Worm (Caenorhabditis elegans) whole organism, L4 larva: ENCODE results near the gene sul-1.
A peak's percentile ranks its signal among the peaks of the same experiment; 100 is the strongest.

Source experiments
- F26F4.8 ChIP-seq: fragments of 200-800 bp; sonication (Bioruptor generic); conservative IDR thresholded peaks from 2 replicates; pipeline ENCODE4 v1.3.6; 2022; ENCODE audit warnings: missing genetic modification characterization, missing compliant biosample characterization
- F37D6.2 ChIP-seq: sonication (generic microtip); optimal IDR thresholded peaks from 2 replicates; lab custom pipeline; 2016; ENCODE audit warnings: mild to moderate bottlenecking, missing genetic modification characterization, missing compliant biosample characterization
- R02D3.7 ChIP-seq: fragments of 150-350 bp; sonication (generic microtip); optimal IDR thresholded peaks from 3 replicates; lab custom pipeline; 2014; ENCODE audit warnings: missing biosample characterization, missing genetic modification characterization
- Y48G9A.11 ChIP-seq: fragments of 200-800 bp; sonication (Bioruptor generic); IDR thresholded peaks from 2 replicates; pipeline ENCODE4 v1.3.6; 2022; ENCODE audit warnings: missing genetic modification reagents, missing genetic modification characterization, missing compliant biosample characterization
- ZK337.2 ChIP-seq: fragments of 200-800 bp; sonication (Bioruptor generic); IDR thresholded peaks from 2 replicates; pipeline ENCODE4 v1.3.6; 2022; ENCODE audit warnings: missing genetic modification reagents, missing genetic modification characterization, missing compliant biosample characterization
- aha-1 ChIP-seq: fragments of 150-350 bp; peaks from one replicate; lab custom pipeline; 2014; ENCODE audit warnings: missing biosample characterization, missing genetic modification characterization
- arid-1 ChIP-seq: fragments of 200-800 bp; sonication (Bioruptor generic); conservative IDR thresholded peaks from 2 replicates; pipeline ENCODE4 v1.3.6; 2022; ENCODE audit warnings: missing genetic modification reagents, missing genetic modification characterization, missing compliant biosample characterization
- ceh-28 ChIP-seq: fragments of 150-350 bp; optimal IDR thresholded peaks from 2 replicates; lab custom pipeline; 2014; ENCODE audit warnings: missing biosample characterization, missing genetic modification reagents, missing genetic modification characterization
- ceh-82 ChIP-seq: sonication (generic microtip); optimal IDR thresholded peaks from 2 replicates; lab custom pipeline; 2017; ENCODE audit warnings: missing biosample characterization, missing genetic modification characterization
- ctbp-1 ChIP-seq: fragments of 200-800 bp; sonication (Bioruptor generic); IDR thresholded peaks from 2 replicates; pipeline ENCODE4 v1.3.6; 2022; ENCODE audit warnings: missing genetic modification reagents, missing genetic modification characterization, missing compliant biosample characterization
- daf-12 ChIP-seq: fragments of 150-350 bp; optimal IDR thresholded peaks from 2 replicates; lab custom pipeline; 2014; ENCODE audit warnings: missing biosample characterization, missing genetic modification reagents, missing genetic modification characterization
- daf-16 ChIP-seq, 3 experiments: sonication (generic microtip); optimal IDR thresholded peaks; 2 replicates each; lab custom pipeline; 2016 to 2017; ENCODE audit warnings: missing genetic modification characterization in 3 of 3, missing genetic modification reagents in 3 of 3, mild to moderate bottlenecking in 2 of 3, missing compliant biosample characterization in 2 of 3, missing biosample characterization in 1 of 3, moderate library complexity in 1 of 3
- dmd-8 ChIP-seq: fragments of 200-800 bp; sonication (Bioruptor generic); IDR thresholded peaks from 2 replicates; pipeline ENCODE4 v1.3.6; 2022; ENCODE audit warnings: missing genetic modification characterization, missing compliant biosample characterization
- dve-1 ChIP-seq: sonication (generic microtip); optimal IDR thresholded peaks from 2 replicates; lab custom pipeline; 2017; ENCODE audit warnings: antibody characterized with exemption, mild to moderate bottlenecking, missing genetic modification characterization, missing compliant biosample characterization; ENCODE audit not compliant: insufficient read depth
- fkh-10 ChIP-seq: fragments of 150-350 bp; optimal IDR thresholded peaks from 2 replicates; lab custom pipeline; 2014; ENCODE audit warnings: missing biosample characterization, missing genetic modification reagents, missing genetic modification characterization
- fos-1 ChIP-seq: fragments of 150-350 bp; optimal IDR thresholded peaks from 2 replicates; lab custom pipeline; 2014; ENCODE audit warnings: missing biosample characterization, missing genetic modification characterization
- hlh-11 ChIP-seq: fragments of 200-800 bp; sonication (Bioruptor generic); optimal IDR thresholded peaks from 2 replicates; lab custom pipeline; 2018; ENCODE audit warnings: mild to moderate bottlenecking, missing genetic modification characterization, missing compliant biosample characterization
- jun-1 ChIP-seq: fragments of 150-350 bp; optimal IDR thresholded peaks from 2 replicates; lab custom pipeline; 2014; ENCODE audit warnings: missing biosample characterization, missing genetic modification reagents, missing genetic modification characterization
- lim-7 ChIP-seq: fragments of 200-800 bp; sonication (Bioruptor generic); IDR thresholded peaks from 2 replicates; pipeline ENCODE4 v1.3.6; 2022; ENCODE audit warnings: missing genetic modification characterization, missing compliant biosample characterization
- lin-1 ChIP-seq: fragments of 200-800 bp; sonication (Bioruptor generic); IDR thresholded peaks from 2 replicates; pipeline ENCODE4 v1.3.6; 2022; ENCODE audit warnings: missing genetic modification reagents, missing genetic modification characterization, missing compliant biosample characterization
- lin-29 ChIP-seq: fragments of 200-800 bp; sonication (Bioruptor generic); IDR thresholded peaks from 2 replicates; pipeline ENCODE4 v1.3.6; 2022; ENCODE audit warnings: missing genetic modification reagents, missing genetic modification characterization, missing compliant biosample characterization
- lsy-2 ChIP-seq, 2 experiments: fragments of 150-350 bp in 1 of 2; sonication (generic microtip) in 1 of 2; optimal IDR thresholded peaks; 2 replicates each; lab custom pipeline; 2014 to 2017; ENCODE audit warnings: missing biosample characterization in 2 of 2, missing genetic modification characterization in 2 of 2
- nhr-10 ChIP-seq: fragments of 150-350 bp; optimal IDR thresholded peaks from 2 replicates; lab custom pipeline; 2014; ENCODE audit warnings: missing biosample characterization, missing genetic modification characterization
- nhr-111 ChIP-seq: fragments of 200-800 bp; sonication (Bioruptor generic); optimal IDR thresholded peaks from 2 replicates; lab custom pipeline; 2018; ENCODE audit warnings: mild to moderate bottlenecking, missing genetic modification characterization, missing compliant biosample characterization
- nhr-25 ChIP-seq: sonication (generic microtip); optimal IDR thresholded peaks from 2 replicates; lab custom pipeline; 2017; ENCODE audit warnings: missing genetic modification characterization, mild to moderate bottlenecking, missing compliant biosample characterization, antibody characterized with exemption, moderate library complexity, borderline replicate concordance; ENCODE audit not compliant: insufficient read depth
- nhr-28 ChIP-seq: fragments of 150-350 bp; optimal IDR thresholded peaks from 2 replicates; lab custom pipeline; 2014; ENCODE audit warnings: missing biosample characterization, missing genetic modification characterization
- nhr-42 ChIP-seq: fragments of 200-800 bp; sonication (Bioruptor generic); IDR thresholded peaks from 2 replicates; pipeline ENCODE4 v1.3.6; 2022; ENCODE audit warnings: missing genetic modification characterization, missing compliant biosample characterization
- nhr-48 ChIP-seq: sonication (generic microtip); optimal IDR thresholded peaks from 2 replicates; lab custom pipeline; 2016; ENCODE audit warnings: mild to moderate bottlenecking, missing genetic modification characterization, missing compliant biosample characterization
- nhr-76 ChIP-seq: fragments of 150-350 bp; optimal IDR thresholded peaks from 2 replicates; lab custom pipeline; 2014; ENCODE audit warnings: missing biosample characterization, missing genetic modification characterization
- nhr-77 ChIP-seq: fragments of 150-350 bp; optimal IDR thresholded peaks from 2 replicates; lab custom pipeline; 2014; ENCODE audit warnings: missing biosample characterization, missing genetic modification characterization
- pqm-1 ChIP-seq: sonication (generic microtip); optimal IDR thresholded peaks from 2 replicates; lab custom pipeline; 2017; ENCODE audit warnings: missing biosample characterization, missing genetic modification characterization
- set-16 ChIP-seq: fragments of 200-800 bp; sonication (Bioruptor generic); IDR thresholded peaks from 2 replicates; pipeline ENCODE4 v1.3.6; 2022; ENCODE audit warnings: missing genetic modification reagents, missing genetic modification characterization, missing compliant biosample characterization
- spr-1 ChIP-seq: sonication (generic microtip); optimal IDR thresholded peaks from 2 replicates; lab custom pipeline; 2016; ENCODE audit warnings: mild to moderate bottlenecking, missing genetic modification characterization, missing compliant biosample characterization
- spr-3 ChIP-seq: fragments of 200-800 bp; sonication (Bioruptor generic); optimal IDR thresholded peaks from 2 replicates; lab custom pipeline; 2018; ENCODE audit warnings: mild to moderate bottlenecking, missing genetic modification characterization, missing compliant biosample characterization
- unc-130 ChIP-seq: sonication (generic microtip); optimal IDR thresholded peaks from 2 replicates; lab custom pipeline; 2016; ENCODE audit warnings: missing genetic modification reagents, missing genetic modification characterization, missing compliant biosample characterization
- unc-62 ChIP-seq, 3 experiments: fragments of 150-350 bp in 1 of 3; sonication (generic microtip); optimal IDR thresholded peaks in 2 of 3; peaks in 1 of 3; 1 replicate in 1 of 3; 2 replicates in 2 of 3; lab custom pipeline; 2014 to 2017; ENCODE audit warnings: missing biosample characterization in 3 of 3, missing genetic modification characterization in 3 of 3, missing genetic modification reagents in 3 of 3, missing genotype in 1 of 3
- zag-1 ChIP-seq: fragments of 150-350 bp; optimal IDR thresholded peaks from 2 replicates; lab custom pipeline; 2014; ENCODE audit warnings: missing biosample characterization, missing genetic modification characterization
- zfp-3 ChIP-seq: fragments of 200-800 bp; sonication (Bioruptor generic); conservative IDR thresholded peaks from 2 replicates; pipeline ENCODE4 v1.3.6; 2022; ENCODE audit warnings: missing genetic modification reagents, missing genetic modification characterization, missing compliant biosample characterization
- zip-2 ChIP-seq: fragments of 150-350 bp; optimal IDR thresholded peaks from 2 replicates; lab custom pipeline; 2014; ENCODE audit warnings: missing biosample characterization, missing genetic modification characterization
- ztf-11 ChIP-seq: fragments of 150-350 bp; optimal IDR thresholded peaks from 2 replicates; lab custom pipeline; 2014; ENCODE audit warnings: missing biosample characterization, missing genetic modification characterization
- ztf-7 ChIP-seq: fragments of 150-350 bp; optimal IDR thresholded peaks from 2 replicates; lab custom pipeline; 2014; ENCODE audit warnings: missing biosample characterization, missing genetic modification characterization

The sul-1 gene

ce11 chrX:3230575-3230974, 40.1 kb downstream of the sul-1 start:
- TF ChIP-seq unc-62 (GFP tag; optimal IDR thresholded peaks at IDR 0.05 in 1 of 2; lab: Kevin White, UChicago): peak in 1 of 2 experiments; percentile 96
- TF ChIP-seq unc-62 (tag; optimal IDR thresholded peaks at IDR 0.05; lab: Kevin White, UChicago): no peak
- TF ChIP-seq R02D3.7 (tag; lab: Kevin White, UChicago): no peak

ce11 chrX:3228701-3229100, 42.0 kb downstream of the sul-1 start:
- no peak for TF ChIP-seq lin-29 (GFP tag; lab: Robert Waterston, UW)
- peak in 1 of 2 experiments; percentile 87 for TF ChIP-seq unc-62 (GFP tag; optimal IDR thresholded peaks at IDR 0.05 in 1 of 2; lab: Kevin White, UChicago)
- TF ChIP-seq unc-62 (tag; optimal IDR thresholded peaks at IDR 0.05; lab: Kevin White, UChicago): no peak
- TF ChIP-seq, all 104 proteins: peak for 1

- TF ChIP-seq lsy-2 (tag; optimal IDR thresholded peaks at IDR 0.05; lab: Kevin White, UChicago) (no peak), arid-1 (GFP tag; lab: Robert Waterston, UW) (no peak), ctbp-1 (GFP tag; lab: Robert Waterston, UW) (no peak), lim-7 (0 out of 2 replicates have a peak, but pooled peaks have one; percentile 12), spr-1 (no peak), unc-130 (no peak), lin-1 (GFP tag; lab: Robert Waterston, UW) (no peak), Y48G9A.11 (no peak), nhr-77 (tag; lab: Kevin White, UChicago) (no peak), nhr-25 (no peak), daf-12 (tag; lab: Kevin White, UChicago) (no peak), daf-16 (GFP tag; optimal IDR thresholded peaks at IDR 0.05; lab: Kevin White, UChicago) (no peak), daf-16 (tag; optimal IDR thresholded peaks at IDR 0.05; lab: Kevin White, UChicago) (peak; percentile 75), dve-1 (tag; lab: Kevin White, UChicago) (peak; percentile 23), nhr-48 (no peak), ztf-11 (tag; lab: Kevin White, UChicago) (no peak), pqm-1 (tag; lab: Kevin White, UChicago) (peak; percentile 68), ztf-7 (tag; lab: Kevin White, UChicago) (no peak), unc-62 (GFP tag; optimal IDR thresholded peaks at IDR 0.05 in 1 of 2; lab: Kevin White, UChicago) (peak in 1 of 2 experiments; percentile 84), unc-62 (tag; optimal IDR thresholded peaks at IDR 0.05; lab: Kevin White, UChicago) (no peak), zag-1 (no peak), nhr-28 (tag; lab: Kevin White, UChicago) (peak; percentile 24), aha-1 (tag; lab: Kevin White, UChicago) (peak; percentile 87), set-16 (GFP tag; lab: Robert Waterston, UW) (peak; percentile 52), fos-1 (tag; lab: Kevin White, UChicago) (no peak), nhr-76 (tag; lab: Kevin White, UChicago) (no peak), fkh-10 (no peak), ZK337.2 (no peak), spr-3 (no peak), hlh-11 (no peak), zfp-3 (GFP tag; lab: Robert Waterston, UW) (0 out of 2 replicates have a peak, but pooled peaks have one; percentile 28), nhr-42 (GFP tag; lab: Robert Waterston, UW) (0 out of 2 replicates have a peak, but pooled peaks have one; percentile 50)
Observed at ce11 chrX:3226348-3227229, 44.1 kb downstream of the sul-1 start.

ce11 chrX:3223135-3223534, 47.6 kb downstream of the sul-1 start:
- TF ChIP-seq jun-1 (no peak), ceh-28 (no peak), nhr-76 (tag; lab: Kevin White, UChicago) (no peak), nhr-10 (no peak), dmd-8 (GFP tag; lab: Robert Waterston, UW) (0 out of 2 replicates have a peak, but pooled peaks have one; percentile 30), F26F4.8 (GFP tag; lab: Robert Waterston, UW) (0 out of 2 replicates have a peak, but pooled peaks have one; percentile 32), ceh-82 (tag; lab: Kevin White, UChicago) (no peak), lsy-2 (tag; optimal IDR thresholded peaks at IDR 0.05; lab: Kevin White, UChicago) (no peak), F37D6.2 (tag; lab: Kevin White, UChicago) (no peak), nhr-111 (GFP tag; lab: Kevin White, UChicago) (no peak), zip-2 (tag; lab: Kevin White, UChicago) (no peak), ztf-11 (tag; lab: Kevin White, UChicago) (no peak), zag-1 (no peak)
